Worm (Caenorhabditis elegans) whole organism, midembryonic: ENCODE measurements around the gene Y69H2.7.

Experiments used
- T22C8.4 ChIP-seq: fragments of 200-800 bp; sonication (Bioruptor generic); IDR thresholded peaks from 2 replicates; pipeline ENCODE4 v1.3.6; 2022; ENCODE audit warnings: missing genetic modification characterization, missing compliant biosample characterization
- cog-1 ChIP-seq: sonication (generic microtip); optimal IDR thresholded peaks from 2 replicates; lab custom pipeline; 2016; ENCODE audit warnings: missing genetic modification characterization, missing compliant biosample characterization
- flt-1 ChIP-seq: fragments of 200-800 bp; sonication (Bioruptor generic); IDR thresholded peaks from 2 replicates; pipeline ENCODE4 v1.3.6; 2022; ENCODE audit warnings: missing genetic modification characterization, missing compliant biosample characterization
- klf-2 ChIP-seq: fragments of 200-800 bp; sonication (Bioruptor generic); conservative IDR thresholded peaks from 2 replicates; pipeline ENCODE4 v1.3.6; 2022; ENCODE audit warnings: missing genetic modification reagents, missing genetic modification characterization, missing compliant biosample characterization
- med-1 ChIP-seq: sonication (generic microtip); optimal IDR thresholded peaks from 2 replicates; lab custom pipeline; 2017; ENCODE audit warnings: missing genetic modification characterization, mild to moderate bottlenecking, missing compliant biosample characterization, antibody characterized with exemption, missing genetic modification reagents; ENCODE audit not compliant: insufficient read depth
- ref-1 ChIP-seq: fragments of 200-800 bp; sonication (Bioruptor generic); conservative IDR thresholded peaks from 2 replicates; pipeline ENCODE4 v1.3.6; 2022; ENCODE audit warnings: missing genetic modification reagents, missing genetic modification characterization, missing compliant biosample characterization
- tab-1 ChIP-seq: fragments of 200-800 bp; sonication (Bioruptor generic); IDR thresholded peaks from 2 replicates; pipeline ENCODE4 v1.3.6; 2022; ENCODE audit warnings: missing genetic modification characterization, missing compliant biosample characterization
- ztf-23 ChIP-seq: fragments of 200-800 bp; sonication (Bioruptor generic); IDR thresholded peaks from 2 replicates; pipeline ENCODE4 v1.3.6; 2022; ENCODE audit warnings: missing genetic modification reagents, missing genetic modification characterization, missing compliant biosample characterization
- ztf-29 ChIP-seq: fragments of 200-800 bp; sonication (Bioruptor generic); IDR thresholded peaks from 2 replicates; pipeline ENCODE4 v1.3.6; 2022; ENCODE audit warnings: missing genetic modification reagents, missing genetic modification characterization, missing compliant biosample characterization

Gene Y69H2.7

ce11 chrV:18689681-18690080, at the start of gene Y69H2.7, which contains the start of gene ubc-19:
Gene Y69H2.7, plus strand, starts transcription at chrV:18689989.
Gene ubc-19, minus strand, starts transcription at chrV:18689762.
- no peak for TF ChIP-seq T22C8.4 (GFP tag; lab: Robert Waterston, UW)
- no peak for TF ChIP-seq flt-1 (GFP tag; lab: Robert Waterston, UW)
- no peak for TF ChIP-seq cog-1 (tag; lab: Kevin White, UChicago)

- TF ChIP-seq T22C8.4 (GFP tag; lab: Robert Waterston, UW) (peak; percentile 74), tab-1 (GFP tag; lab: Robert Waterston, UW) (no peak)
Observed at ce11 chrV:18644258-18644657, 45.5 kb upstream of the Y69H2.7 start.

- no peak for TF ChIP-seq klf-2 (GFP tag; lab: Robert Waterston, UW)
- TF ChIP-seq T22C8.4 (GFP tag; lab: Robert Waterston, UW), result no peak
- no peak for TF ChIP-seq cog-1 (tag; lab: Kevin White, UChicago)
- no peak for TF ChIP-seq ztf-29
- no peak for TF ChIP-seq tab-1 (GFP tag; lab: Robert Waterston, UW)
- TF ChIP-seq med-1, result no peak
- no peak for TF ChIP-seq flt-1 (GFP tag; lab: Robert Waterston, UW)
- no peak for TF ChIP-seq ztf-23 (GFP tag; lab: Robert Waterston, UW)
- TF ChIP-seq ref-1 (GFP tag; lab: Robert Waterston, UW), result no peak
Observed at ce11 chrV:18650043-18650442, 39.7 kb upstream of the Y69H2.7 start, which contains the start of gene egas-2. Gene egas-2, plus strand, starts transcription at chrV:18650343.

- TF ChIP-seq ztf-29 (0 out of 2 replicates have a peak, but pooled peaks have one; percentile 7), klf-2 (GFP tag; lab: Robert Waterston, UW) (no peak)
Observed at ce11 chrV:18656363-18656762, 33.4 kb upstream of the Y69H2.7 start.

- TF ChIP-seq cog-1 (tag; lab: Kevin White, UChicago), result no peak
- no peak for TF ChIP-seq ztf-23 (GFP tag; lab: Robert Waterston, UW)
- no peak for TF ChIP-seq ref-1 (GFP tag; lab: Robert Waterston, UW)
- TF ChIP-seq med-1, result no peak
- no peak for TF ChIP-seq tab-1 (GFP tag; lab: Robert Waterston, UW)
- TF ChIP-seq flt-1 (GFP tag; lab: Robert Waterston, UW), result no peak
- no peak for TF ChIP-seq T22C8.4 (GFP tag; lab: Robert Waterston, UW)
- no peak for TF ChIP-seq klf-2 (GFP tag; lab: Robert Waterston, UW)
- TF ChIP-seq ztf-29, result no peak
Observed at ce11 chrV:18657391-18657790, 32.4 kb upstream of the Y69H2.7 start.

ce11 chrV:18658914-18659313, 30.9 kb upstream of the Y69H2.7 start:
- TF ChIP-seq klf-2 (GFP tag; lab: Robert Waterston, UW), result no peak
- no peak for TF ChIP-seq ztf-29
- TF ChIP-seq med-1, result no peak
- no peak for TF ChIP-seq flt-1 (GFP tag; lab: Robert Waterston, UW)

- TF ChIP-seq flt-1 (GFP tag; lab: Robert Waterston, UW) (no peak), ref-1 (GFP tag; lab: Robert Waterston, UW) (no peak), tab-1 (GFP tag; lab: Robert Waterston, UW) (no peak), klf-2 (GFP tag; lab: Robert Waterston, UW) (no peak), T22C8.4 (GFP tag; lab: Robert Waterston, UW) (no peak), ztf-23 (GFP tag; lab: Robert Waterston, UW) (no peak), ztf-29 (no peak), med-1 (no peak), cog-1 (tag; lab: Kevin White, UChicago) (no peak)
Observed at ce11 chrV:18662333-18662732, 27.5 kb upstream of the Y69H2.7 start.

ce11 chrV:18664026-18664425, 25.8 kb upstream of the Y69H2.7 start, which contains the start of gene Y69H2.3:
Gene Y69H2.3, minus strand, starts transcription at chrV:18664126.
- TF ChIP-seq med-1, result no peak
- no peak for TF ChIP-seq tab-1 (GFP tag; lab: Robert Waterston, UW)
- TF ChIP-seq T22C8.4 (GFP tag; lab: Robert Waterston, UW), result no peak
- no peak for TF ChIP-seq ztf-29
- TF ChIP-seq ref-1 (GFP tag; lab: Robert Waterston, UW), result no peak
- TF ChIP-seq ztf-23 (GFP tag; lab: Robert Waterston, UW), result no peak
- TF ChIP-seq cog-1 (tag; lab: Kevin White, UChicago), result no peak
- TF ChIP-seq flt-1 (GFP tag; lab: Robert Waterston, UW), result no peak
- no peak for TF ChIP-seq klf-2 (GFP tag; lab: Robert Waterston, UW)

ce11 chrV:18667179-18667578, 22.6 kb upstream of the Y69H2.7 start:
- no peak for TF ChIP-seq flt-1 (GFP tag; lab: Robert Waterston, UW)

ce11 chrV:18670017-18670416, 19.8 kb upstream of the Y69H2.7 start, which contains the start of gene Y69H2.10:
Gene Y69H2.10, plus strand, starts transcription at chrV:18670317.
- TF ChIP-seq ztf-29 (no peak), T22C8.4 (GFP tag; lab: Robert Waterston, UW) (no peak), cog-1 (tag; lab: Kevin White, UChicago) (no peak), med-1 (no peak), ztf-23 (GFP tag; lab: Robert Waterston, UW) (no peak), tab-1 (GFP tag; lab: Robert Waterston, UW) (no peak), ref-1 (GFP tag; lab: Robert Waterston, UW) (no peak), klf-2 (GFP tag; lab: Robert Waterston, UW) (no peak), flt-1 (GFP tag; lab: Robert Waterston, UW) (no peak)

ce11 chrV:18671811-18672210, 18.0 kb upstream of the Y69H2.7 start:
- TF ChIP-seq tab-1 (GFP tag; lab: Robert Waterston, UW) (no peak), T22C8.4 (GFP tag; lab: Robert Waterston, UW) (no peak), ztf-23 (GFP tag; lab: Robert Waterston, UW) (no peak), cog-1 (tag; lab: Kevin White, UChicago) (no peak), flt-1 (GFP tag; lab: Robert Waterston, UW) (no peak), ref-1 (GFP tag; lab: Robert Waterston, UW) (no peak), med-1 (no peak), ztf-29 (no peak), klf-2 (GFP tag; lab: Robert Waterston, UW) (no peak)
